Worm (Caenorhabditis elegans): ENCODE measurements around the gene gnrr-5.

gnrr-5 gene

DNA sequence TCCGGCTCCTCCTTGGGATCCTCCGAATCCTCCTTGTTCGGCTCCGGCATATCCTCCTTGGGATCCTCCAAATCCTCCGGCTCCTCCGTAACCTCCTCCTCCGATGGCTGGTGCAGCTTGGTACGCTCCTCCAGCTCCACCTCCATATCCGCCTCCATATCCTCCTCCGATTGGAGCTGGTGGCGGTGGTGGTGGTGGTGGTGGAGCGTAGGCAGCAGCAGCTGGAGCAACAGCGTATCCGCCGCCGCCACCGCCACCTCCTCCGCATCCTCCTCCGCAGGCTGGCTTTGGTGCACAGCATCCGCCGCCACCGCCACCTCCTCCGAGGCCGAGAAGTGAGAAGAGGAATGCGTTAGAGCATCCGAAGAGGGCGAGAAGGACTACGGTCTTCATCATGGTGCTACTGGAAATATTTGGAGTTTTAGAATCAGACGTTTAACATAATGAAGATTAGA is 21.7 kb downstream of the gnrr-5 start, which contains the start of gene Y47D7A.15:
Y47D7A.15 (minus strand) TSS at position 405 of the 455 bp plus-strand sequence.
- 0 out of 2 replicates have a peak, but pooled peaks have one; percentile 28 for TF ChIP-seq F37B4.10 (GFP tag; IDR thresholded peaks at IDR 0.05)
- TF ChIP-seq egrh-3 (GFP tag; IDR thresholded peaks at IDR 0.05): peak; percentile 95
- peak; percentile 64; the same call in 1 of the 2 replicates for TF ChIP-seq madf-3 (GFP tag; IDR thresholded peaks at IDR 0.05)
- peak; percentile 85 for TF ChIP-seq zfh-2 (GFP tag; conservative IDR thresholded peaks at IDR 0.05)
- TF ChIP-seq efl-1 (GFP tag; optimal IDR thresholded peaks at IDR 0.05): no peak
- 0 out of 2 replicates have a peak, but pooled peaks have one; percentile 49 for TF ChIP-seq ztf-25 (GFP tag; IDR thresholded peaks at IDR 0.05)
- no peak for TF ChIP-seq cebp-1 (GFP tag; IDR thresholded peaks at IDR 0.05)
- TF ChIP-seq cebp-1 (tag; optimal IDR thresholded peaks at IDR 0.05): no peak

DNA sequence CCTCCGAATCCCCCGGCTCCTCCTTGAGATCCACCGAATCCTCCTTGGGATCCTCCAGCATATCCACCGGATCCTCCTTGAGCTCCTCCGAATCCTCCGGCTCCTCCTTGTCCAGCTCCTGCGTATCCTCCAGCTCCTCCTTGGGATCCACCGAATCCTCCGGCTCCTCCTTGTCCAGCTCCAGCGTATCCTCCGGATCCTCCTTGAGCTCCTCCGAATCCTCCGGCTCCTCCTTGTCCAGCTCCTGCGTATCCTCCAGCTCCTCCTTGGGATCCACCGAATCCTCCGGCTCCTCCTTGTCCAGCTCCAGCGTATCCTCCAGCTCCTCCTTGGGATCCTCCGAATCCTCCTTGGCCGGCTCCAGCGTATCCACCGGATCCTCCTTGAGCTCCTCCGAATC is 22.3 kb downstream of the gnrr-5 start:
- TF ChIP-seq egrh-3 (GFP tag; IDR thresholded peaks at IDR 0.05) (peak; percentile 93), zfh-2 (GFP tag; conservative IDR thresholded peaks at IDR 0.05) (peak; percentile 55)

DNA sequence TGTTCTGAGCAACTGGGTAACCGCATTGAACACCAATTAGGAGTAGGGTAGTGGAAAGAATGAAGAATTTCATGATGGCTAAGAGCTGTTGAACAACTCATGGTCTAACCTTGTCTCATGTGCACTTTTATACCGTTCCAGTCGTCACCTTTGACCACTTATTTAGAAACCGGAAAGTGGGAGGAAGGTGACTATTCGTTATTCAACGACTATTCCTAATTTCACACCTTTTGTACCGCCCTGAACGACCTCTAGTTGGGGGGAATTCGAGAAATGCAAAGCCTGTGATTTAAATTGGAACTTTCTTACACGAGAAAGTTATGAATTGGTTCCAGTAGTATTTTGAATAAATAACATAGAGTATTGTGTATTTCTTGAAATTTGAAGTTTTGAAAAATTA is 25.0 kb downstream of the gnrr-5 start, which contains the start of gene Y47D7A.12:
Y47D7A.12 (minus strand) TSS at position 101 of the 400 bp plus-strand sequence.
- TF ChIP-seq Y56A3A.18 (GFP tag; IDR thresholded peaks at IDR 0.05): no peak
- TF ChIP-seq T07F8.4 (tag; optimal IDR thresholded peaks at IDR 0.05): no peak
- TF ChIP-seq lin-35 (GFP tag; optimal IDR thresholded peaks at IDR 0.05): no peak
- TF ChIP-seq Y95B8A.8 (GFP tag; IDR thresholded peaks at IDR 0.05): no peak
- no peak for TF ChIP-seq attf-3 (GFP tag; conservative IDR thresholded peaks at IDR 0.05)
- TF ChIP-seq ceh-58 (GFP tag; IDR thresholded peaks at IDR 0.05): no peak
- TF ChIP-seq fkh-3 (tag; optimal IDR thresholded peaks at IDR 0.05): no peak
- TF ChIP-seq ceh-40 (GFP tag; IDR thresholded peaks at IDR 0.05): no peak

DNA sequence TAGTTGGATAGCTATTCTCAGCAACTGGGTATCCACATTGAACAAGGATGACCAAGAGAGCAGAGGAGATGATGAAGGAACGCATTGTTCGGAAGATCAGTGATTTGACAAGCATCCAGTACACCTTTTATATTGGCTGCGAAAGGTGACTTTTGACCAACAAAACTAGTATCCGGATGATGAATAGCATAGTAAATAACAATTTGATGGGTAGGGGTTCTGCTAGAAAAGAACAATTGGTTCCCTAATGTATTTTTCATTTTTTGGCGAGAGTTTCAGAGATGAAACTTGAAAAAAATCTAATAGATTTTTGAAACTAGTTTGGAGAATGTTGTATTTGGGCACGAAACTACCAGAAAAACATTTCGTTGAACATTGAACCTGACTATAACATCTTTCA is 26.3 kb downstream of the gnrr-5 start, which contains the start of gene Y47D7A.11:
Y47D7A.11 (minus strand) TSS at position 101 of the 400 bp plus-strand sequence.
- no peak for TF ChIP-seq Y79H2A.3 (GFP tag; conservative IDR thresholded peaks at IDR 0.05)
- no peak for TF ChIP-seq let-607 (tag; optimal IDR thresholded peaks at IDR 0.05)
- no peak for TF ChIP-seq dpff-1 (tag; optimal IDR thresholded peaks at IDR 0.05)
- no peak for TF ChIP-seq F52B5.7 (tag; optimal IDR thresholded peaks at IDR 0.05)
- TF ChIP-seq madf-3 (GFP tag; IDR thresholded peaks at IDR 0.05): no peak
- TF ChIP-seq snpc-3.4 (tag; optimal IDR thresholded peaks at IDR 0.05): no peak
- TF ChIP-seq bed-1 (GFP tag; IDR thresholded peaks at IDR 0.05): no peak
- no peak for TF ChIP-seq unc-62 (GFP tag; optimal IDR thresholded peaks at IDR 0.05)
- TF ChIP-seq lin-54 (GFP tag; optimal IDR thresholded peaks at IDR 0.05): no peak
- no peak for TF ChIP-seq F57A8.1 (GFP tag; optimal IDR thresholded peaks at IDR 0.05)
- no peak for TF ChIP-seq tlf-1 (GFP tag; optimal IDR thresholded peaks at IDR 0.05)
- TF ChIP-seq nfya-1 (tag; optimal IDR thresholded peaks at IDR 0.05; ENCODE audit: borderline replicate concordance, insufficient read depth): no peak

DNA sequence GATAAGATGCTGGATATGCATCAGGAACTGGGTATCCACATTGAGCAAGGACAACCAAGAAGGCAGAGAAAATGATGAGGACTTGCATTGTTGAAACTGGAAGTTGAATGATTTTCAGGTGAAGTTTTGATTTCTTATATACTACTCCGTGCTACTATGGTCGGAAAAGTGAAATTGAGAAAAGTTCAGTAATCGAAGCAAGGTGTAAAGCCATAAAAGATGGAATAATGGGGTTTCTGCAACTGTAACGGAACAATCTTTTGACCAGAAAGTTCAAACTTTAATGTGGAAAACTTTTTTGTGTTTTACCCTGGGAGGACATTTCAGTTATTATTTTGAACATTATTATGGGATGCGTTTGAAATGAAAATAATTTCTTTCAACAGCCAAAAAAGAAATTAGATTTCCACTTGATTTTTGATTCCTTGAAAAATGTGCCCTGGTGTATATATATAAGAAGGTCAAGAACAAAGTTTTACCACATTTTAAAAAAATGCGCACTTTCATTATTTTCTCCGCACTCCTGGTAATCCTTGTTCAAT is 30.6 kb downstream of the gnrr-5 start, which contains the start of the genes Y47D7A.9 and Y47D7A.19:
Y47D7A.9 (minus strand) TSS at position 101 of the 542 bp plus-strand sequence.
Y47D7A.19 (plus strand) TSS at position 492 of the 542 bp plus-strand sequence.
- TF ChIP-seq mel-28 (tag; optimal IDR thresholded peaks at IDR 0.05; ENCODE audit: borderline replicate concordance) (no peak), hlh-12 (tag; optimal IDR thresholded peaks at IDR 0.05) (no peak), akir-1 (GFP tag; optimal IDR thresholded peaks at IDR 0.05) (no peak), ekl-4 (GFP tag; IDR thresholded peaks at IDR 0.05) (no peak)

Data from whole organism, young adult.